Worm (Caenorhabditis elegans) whole organism, L4 larva: Measurements from ENCODE around the gene T13F2.4.

ENCODE experiments used
- F44E2.7 ChIP-seq: fragments of 200-800 bp; sonication (Bioruptor generic); IDR thresholded peaks from 2 replicates; pipeline ENCODE4 v2.1.2; 2022; ENCODE audit warnings: missing genetic modification characterization, missing compliant biosample characterization
- R02D3.7 ChIP-seq: fragments of 150-350 bp; sonication (generic microtip); optimal IDR thresholded peaks from 3 replicates; lab custom pipeline; 2014; ENCODE audit warnings: missing biosample characterization, missing genetic modification characterization
- T20F7.1 ChIP-seq: fragments of 200-800 bp; sonication (Bioruptor generic); optimal IDR thresholded peaks from 2 replicates; lab custom pipeline; 2018; ENCODE audit warnings: mild to moderate bottlenecking, missing genetic modification characterization, missing compliant biosample characterization
- T26A8.4 ChIP-seq: fragments of 200-800 bp; sonication (Bioruptor generic); IDR thresholded peaks from 2 replicates; pipeline ENCODE4 v1.3.6; 2022; ENCODE audit warnings: missing genetic modification characterization, missing compliant biosample characterization
- Y75B8A.6 ChIP-seq: fragments of 200-800 bp; sonication (Bioruptor generic); IDR thresholded peaks from 2 replicates; pipeline ENCODE4 v1.3.6; 2022; ENCODE audit warnings: missing genetic modification reagents, missing genetic modification characterization, missing compliant biosample characterization
- ZK546.5 ChIP-seq, 2 experiments: sonication (generic microtip); optimal IDR thresholded peaks; 2 replicates each; lab custom pipeline; 2017; ENCODE audit warnings: missing biosample characterization in 2 of 2, missing genetic modification characterization in 2 of 2
- aly-2 ChIP-seq: sonication (generic microtip); optimal IDR thresholded peaks from 2 replicates; lab custom pipeline; 2018; ENCODE audit warnings: missing biosample characterization, missing genetic modification characterization
- ama-1 ChIP-seq: fragments of 150-350 bp; optimal IDR thresholded peaks from 2 replicates; lab custom pipeline; 2014; ENCODE audit warnings: inconsistent platforms, mixed read lengths
- arid-1 ChIP-seq: fragments of 200-800 bp; sonication (Bioruptor generic); conservative IDR thresholded peaks from 2 replicates; pipeline ENCODE4 v1.3.6; 2022; ENCODE audit warnings: missing genetic modification reagents, missing genetic modification characterization, missing compliant biosample characterization
- attf-4 ChIP-seq: sonication (generic microtip); optimal IDR thresholded peaks from 3 replicates; lab custom pipeline; 2017; ENCODE audit warnings: missing biosample characterization, missing genetic modification characterization
- ceh-28 ChIP-seq: fragments of 150-350 bp; optimal IDR thresholded peaks from 2 replicates; lab custom pipeline; 2014; ENCODE audit warnings: missing biosample characterization, missing genetic modification reagents, missing genetic modification characterization
- ceh-44 ChIP-seq: fragments of 200-800 bp; sonication (Bioruptor generic); IDR thresholded peaks from 2 replicates; pipeline ENCODE4 v1.3.6; 2022; ENCODE audit warnings: missing genetic modification reagents, missing genetic modification characterization, missing compliant biosample characterization
- cey-2 ChIP-seq: sonication (generic microtip); optimal IDR thresholded peaks from 3 replicates; lab custom pipeline; 2017; ENCODE audit warnings: missing genetic modification characterization, mild to moderate bottlenecking, missing compliant biosample characterization, antibody characterized with exemption, borderline replicate concordance; ENCODE audit not compliant: insufficient read depth
- daf-12 ChIP-seq: fragments of 150-350 bp; optimal IDR thresholded peaks from 2 replicates; lab custom pipeline; 2014; ENCODE audit warnings: missing biosample characterization, missing genetic modification reagents, missing genetic modification characterization
- daf-16 ChIP-seq, 3 experiments: sonication (generic microtip); optimal IDR thresholded peaks; 2 replicates each; lab custom pipeline; 2016 to 2017; ENCODE audit warnings: missing genetic modification characterization in 3 of 3, missing genetic modification reagents in 3 of 3, mild to moderate bottlenecking in 2 of 3, missing compliant biosample characterization in 2 of 3, missing biosample characterization in 1 of 3, moderate library complexity in 1 of 3
- daf-19 ChIP-seq: fragments of 200-800 bp; sonication (Bioruptor generic); conservative IDR thresholded peaks from 2 replicates; pipeline ENCODE4 v1.3.6; 2022; ENCODE audit warnings: missing genetic modification characterization, missing compliant biosample characterization
- dmd-8 ChIP-seq: fragments of 200-800 bp; sonication (Bioruptor generic); IDR thresholded peaks from 2 replicates; pipeline ENCODE4 v1.3.6; 2022; ENCODE audit warnings: missing genetic modification characterization, missing compliant biosample characterization
- dve-1 ChIP-seq: sonication (generic microtip); optimal IDR thresholded peaks from 2 replicates; lab custom pipeline; 2017; ENCODE audit warnings: antibody characterized with exemption, mild to moderate bottlenecking, missing genetic modification characterization, missing compliant biosample characterization; ENCODE audit not compliant: insufficient read depth
- hlh-11 ChIP-seq: fragments of 200-800 bp; sonication (Bioruptor generic); optimal IDR thresholded peaks from 2 replicates; lab custom pipeline; 2018; ENCODE audit warnings: mild to moderate bottlenecking, missing genetic modification characterization, missing compliant biosample characterization
- hlh-30 ChIP-seq: sonication (generic microtip); optimal IDR thresholded peaks from 2 replicates; lab custom pipeline; 2017; ENCODE audit warnings: antibody characterized with exemption, mild to moderate bottlenecking, missing genetic modification characterization, missing compliant biosample characterization; ENCODE audit not compliant: insufficient read depth
- lim-7 ChIP-seq: fragments of 200-800 bp; sonication (Bioruptor generic); IDR thresholded peaks from 2 replicates; pipeline ENCODE4 v1.3.6; 2022; ENCODE audit warnings: missing genetic modification characterization, missing compliant biosample characterization
- lin-1 ChIP-seq: fragments of 200-800 bp; sonication (Bioruptor generic); IDR thresholded peaks from 2 replicates; pipeline ENCODE4 v1.3.6; 2022; ENCODE audit warnings: missing genetic modification reagents, missing genetic modification characterization, missing compliant biosample characterization
- lin-13 ChIP-seq: fragments of 150-350 bp; optimal IDR thresholded peaks from 2 replicates; lab custom pipeline; 2014; ENCODE audit warnings: missing biosample characterization, missing genetic modification reagents, missing genetic modification characterization
- lin-39 ChIP-seq: fragments of 150-350 bp; optimal IDR thresholded peaks from 2 replicates; lab custom pipeline; 2014; ENCODE audit warnings: missing biosample characterization, missing genetic modification reagents, missing genetic modification characterization
- lir-3 ChIP-seq: sonication (generic microtip); optimal IDR thresholded peaks from 2 replicates; lab custom pipeline; 2016; ENCODE audit warnings: mild to moderate bottlenecking, missing genetic modification characterization, missing compliant biosample characterization
- mep-1 ChIP-seq: fragments of 150-350 bp; sonication (generic microtip); optimal IDR thresholded peaks from 3 replicates; lab custom pipeline; 2014; ENCODE audit warnings: missing biosample characterization, missing genetic modification characterization
- mes-2 ChIP-seq: sonication (generic microtip); optimal IDR thresholded peaks from 2 replicates; lab custom pipeline; 2016; ENCODE audit warnings: missing genotype, mild to moderate bottlenecking, missing genetic modification characterization, missing compliant biosample characterization; ENCODE audit not compliant: poor library complexity, severe bottlenecking
- mxl-2 ChIP-seq: fragments of 200-800 bp; sonication (Bioruptor generic); conservative IDR thresholded peaks from 2 replicates; pipeline ENCODE4 v1.3.6; 2022; ENCODE audit warnings: missing genetic modification reagents, missing genetic modification characterization, missing compliant biosample characterization
- nhr-11 ChIP-seq: fragments of 150-350 bp; optimal IDR thresholded peaks from 2 replicates; lab custom pipeline; 2014; ENCODE audit warnings: missing biosample characterization, missing genetic modification characterization
- nhr-25 ChIP-seq: sonication (generic microtip); optimal IDR thresholded peaks from 2 replicates; lab custom pipeline; 2017; ENCODE audit warnings: missing genetic modification characterization, mild to moderate bottlenecking, missing compliant biosample characterization, antibody characterized with exemption, moderate library complexity, borderline replicate concordance; ENCODE audit not compliant: insufficient read depth
- nhr-28 ChIP-seq: fragments of 150-350 bp; optimal IDR thresholded peaks from 2 replicates; lab custom pipeline; 2014; ENCODE audit warnings: missing biosample characterization, missing genetic modification characterization
- nhr-41 ChIP-seq: fragments of 200-800 bp; sonication (Bioruptor generic); IDR thresholded peaks from 2 replicates; pipeline ENCODE4 v1.3.6; 2022; ENCODE audit warnings: missing genetic modification reagents, missing genetic modification characterization, missing compliant biosample characterization
- nhr-42 ChIP-seq: fragments of 200-800 bp; sonication (Bioruptor generic); IDR thresholded peaks from 2 replicates; pipeline ENCODE4 v1.3.6; 2022; ENCODE audit warnings: missing genetic modification characterization, missing compliant biosample characterization
- nhr-6 ChIP-seq: fragments of 150-350 bp; optimal IDR thresholded peaks from 2 replicates; lab custom pipeline; 2014; ENCODE audit warnings: missing biosample characterization, missing genetic modification characterization
- pha-4 ChIP-seq, 2 experiments: fragments of 150-350 bp in 1 of 2; fragments of 200-800 bp in 1 of 2; sonication (Bioruptor generic) in 1 of 2; IDR thresholded peaks in 1 of 2; optimal IDR thresholded peaks in 1 of 2; 2 replicates each; pipeline versions ENCODE4 v1.3.6 to Lab custom; 2014 to 2022; ENCODE audit warnings: missing genetic modification characterization in 2 of 2, missing genetic modification reagents in 2 of 2, missing biosample characterization in 1 of 2, missing compliant biosample characterization in 1 of 2
- rbr-2 ChIP-seq: sonication (generic microtip); optimal IDR thresholded peaks from 2 replicates; lab custom pipeline; 2016; ENCODE audit warnings: missing genotype, missing genetic modification characterization, missing compliant biosample characterization
- sdz-12 ChIP-seq: fragments of 200-800 bp; sonication (Bioruptor generic); optimal IDR thresholded peaks from 2 replicates; lab custom pipeline; 2018; ENCODE audit warnings: mild to moderate bottlenecking, missing genetic modification characterization, missing compliant biosample characterization
- set-16 ChIP-seq: fragments of 200-800 bp; sonication (Bioruptor generic); IDR thresholded peaks from 2 replicates; pipeline ENCODE4 v1.3.6; 2022; ENCODE audit warnings: missing genetic modification reagents, missing genetic modification characterization, missing compliant biosample characterization
- skn-1 ChIP-seq: fragments of 150-350 bp; optimal IDR thresholded peaks from 2 replicates; lab custom pipeline; 2014; ENCODE audit warnings: missing biosample characterization, missing genetic modification characterization
- unc-130 ChIP-seq: sonication (generic microtip); optimal IDR thresholded peaks from 2 replicates; lab custom pipeline; 2016; ENCODE audit warnings: missing genetic modification reagents, missing genetic modification characterization, missing compliant biosample characterization
- unc-62 ChIP-seq, 3 experiments: fragments of 150-350 bp in 1 of 3; sonication (generic microtip); optimal IDR thresholded peaks in 2 of 3; peaks in 1 of 3; 1 replicate in 1 of 3; 2 replicates in 2 of 3; lab custom pipeline; 2014 to 2017; ENCODE audit warnings: missing biosample characterization in 3 of 3, missing genetic modification characterization in 3 of 3, missing genetic modification reagents in 3 of 3, missing genotype in 1 of 3
- zag-1 ChIP-seq: fragments of 150-350 bp; optimal IDR thresholded peaks from 2 replicates; lab custom pipeline; 2014; ENCODE audit warnings: missing biosample characterization, missing genetic modification characterization
- zip-2 ChIP-seq: fragments of 150-350 bp; optimal IDR thresholded peaks from 2 replicates; lab custom pipeline; 2014; ENCODE audit warnings: missing biosample characterization, missing genetic modification characterization

The T13F2.4 gene

DNA sequence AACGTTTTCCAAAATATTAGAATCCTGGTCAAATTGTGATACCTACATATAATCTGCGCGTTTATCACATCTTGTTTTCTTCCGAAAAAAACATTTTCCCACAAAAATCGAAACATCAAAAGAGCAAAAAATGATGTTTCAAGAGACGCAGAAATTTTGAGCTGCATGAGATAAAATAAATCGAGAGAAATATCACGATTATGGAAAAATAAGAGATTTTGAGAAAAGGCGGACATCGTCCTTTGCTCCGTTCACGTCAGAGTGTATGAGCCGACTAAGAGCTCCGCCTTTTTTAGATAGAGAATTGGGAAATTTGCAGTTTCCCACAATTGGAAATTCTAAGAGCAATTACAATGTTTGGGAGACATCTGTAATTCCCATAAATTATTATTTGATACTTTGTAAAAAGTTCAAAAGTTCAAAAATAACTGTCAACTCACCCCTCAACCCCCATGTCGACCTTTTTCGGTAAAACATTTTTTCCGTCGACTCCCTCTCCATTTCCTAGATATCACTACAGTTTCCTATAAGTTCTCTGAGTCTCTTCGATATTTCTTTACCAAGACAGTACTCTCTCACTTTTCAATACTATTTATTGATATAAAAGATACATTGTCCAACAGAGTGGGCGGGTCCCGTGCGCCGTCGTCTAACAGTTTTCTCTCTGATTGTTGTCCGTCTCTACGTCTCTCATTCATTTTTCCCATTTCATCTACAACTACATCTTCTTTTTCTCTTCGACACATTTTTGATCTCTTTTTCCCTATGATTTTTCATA lies 32.8 kb upstream of the T13F2.4 start (continued):
- TF ChIP-seq hlh-11 (peak; percentile 69), ceh-28 (tag; lab: Kevin White, UChicago) (no peak), attf-4 (tag; lab: Kevin White, UChicago) (no peak), lir-3 (tag; lab: Kevin White, UChicago) (no peak), sdz-12 (GFP tag; lab: Kevin White, UChicago) (no peak), T20F7.1 (GFP tag; lab: Kevin White, UChicago) (no peak), pha-4 (GFP tag; IDR thresholded peaks at IDR 0.05; lab: Robert Waterston, UW) (no peak), pha-4 (tag; optimal IDR thresholded peaks at IDR 0.05; lab: Kevin White, UChicago) (no peak), cey-2 (tag; lab: Kevin White, UChicago) (peak; percentile 6), mep-1 (tag; lab: Kevin White, UChicago) (peak; percentile 39)

DNA sequence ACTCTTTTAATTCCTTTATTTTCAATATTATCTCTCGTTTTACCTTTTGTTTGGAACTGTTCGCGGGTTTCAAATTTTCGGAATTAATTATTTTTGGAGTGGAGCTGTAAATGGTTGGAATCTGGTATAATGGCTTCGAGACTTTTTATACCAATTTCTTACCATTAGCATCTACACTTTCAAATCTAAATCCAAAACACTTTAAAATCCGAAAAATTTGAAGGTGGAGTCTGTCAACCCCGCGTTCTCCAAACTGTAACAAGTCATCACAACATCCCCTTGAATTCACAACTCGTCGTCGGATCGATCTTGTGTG lies 32.2 kb upstream of the T13F2.4 start, which contains the start of gene nhr-97:
TSS of gene nhr-97 (plus strand) at position 217 of the 316 bp plus-strand sequence.
- no peak for TF ChIP-seq lin-13 (GFP tag; lab: Kevin White, UChicago)
- no peak for TF ChIP-seq unc-130 (GFP tag; lab: Kevin White, UChicago)
- TF ChIP-seq nhr-6 (tag; lab: Kevin White, UChicago), result no peak
- no peak for TF ChIP-seq sdz-12 (GFP tag; lab: Kevin White, UChicago)
- no peak for TF ChIP-seq daf-16 (GFP tag; optimal IDR thresholded peaks at IDR 0.05; lab: Kevin White, UChicago)
- no peak for TF ChIP-seq daf-16 (tag; optimal IDR thresholded peaks at IDR 0.05; lab: Kevin White, UChicago)
- no peak for TF ChIP-seq zip-2 (tag; lab: Kevin White, UChicago)
- TF ChIP-seq cey-2 (tag; lab: Kevin White, UChicago), result no peak
- no peak for TF ChIP-seq nhr-11 (tag; lab: Kevin White, UChicago)
- no peak for TF ChIP-seq zag-1 (tag; lab: Kevin White, UChicago)
- TF ChIP-seq ceh-28 (tag; lab: Kevin White, UChicago), result no peak
- no peak for TF ChIP-seq ZK546.5 (tag; optimal IDR thresholded peaks at IDR 0.05; lab: Kevin White, UChicago)
- TF ChIP-seq arid-1 (GFP tag; lab: Robert Waterston, UW), result no peak
- no peak for TF ChIP-seq hlh-30 (tag; lab: Kevin White, UChicago)
- TF ChIP-seq unc-62 (GFP tag; optimal IDR thresholded peaks at IDR 0.05 in 1 of 2; lab: Kevin White, UChicago), result no peak
- TF ChIP-seq unc-62 (tag; optimal IDR thresholded peaks at IDR 0.05; lab: Kevin White, UChicago), result no peak
- TF ChIP-seq dmd-8 (GFP tag; lab: Robert Waterston, UW), result no peak
- no peak for TF ChIP-seq pha-4 (GFP tag; IDR thresholded peaks at IDR 0.05; lab: Robert Waterston, UW)
- TF ChIP-seq pha-4 (tag; optimal IDR thresholded peaks at IDR 0.05; lab: Kevin White, UChicago), result no peak
- TF ChIP-seq nhr-42 (GFP tag; lab: Robert Waterston, UW), result no peak
- no peak for TF ChIP-seq mxl-2 (GFP tag; lab: Robert Waterston, UW)
- no peak for TF ChIP-seq R02D3.7 (tag; lab: Kevin White, UChicago)

DNA sequence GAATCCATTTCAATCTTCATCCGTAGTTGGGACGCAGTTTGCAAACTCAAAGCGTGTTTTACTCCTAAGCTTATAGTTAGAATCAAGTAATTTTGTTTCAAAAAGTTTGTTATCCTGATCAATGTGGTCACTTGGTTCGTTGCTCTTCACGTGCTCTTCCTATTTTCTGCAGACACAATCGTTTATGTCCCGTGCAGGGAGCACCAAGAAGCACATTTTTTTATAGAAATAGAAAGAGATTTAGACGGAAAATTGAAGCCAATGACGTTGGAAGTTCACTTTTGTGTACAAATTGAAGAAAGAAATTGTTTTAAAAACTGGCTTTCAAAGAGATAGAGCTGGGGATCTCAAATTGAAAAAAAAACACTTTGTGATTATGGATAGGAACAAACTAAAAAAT lies 27.8 kb upstream of the T13F2.4 start:
- no peak for TF ChIP-seq nhr-41 (GFP tag; lab: Robert Waterston, UW)
- no peak for TF ChIP-seq lin-39 (tag; lab: Kevin White, UChicago)
- TF ChIP-seq daf-12 (tag; lab: Kevin White, UChicago), result no peak
- TF ChIP-seq aly-2 (tag; lab: Kevin White, UChicago), result no peak
- no peak for TF ChIP-seq nhr-11 (tag; lab: Kevin White, UChicago)
- TF ChIP-seq dve-1 (tag; lab: Kevin White, UChicago), result peak; percentile 19
- no peak for TF ChIP-seq ama-1 (lab: Kevin White, UChicago)
- TF ChIP-seq lin-1 (GFP tag; lab: Robert Waterston, UW), result no peak
- no peak for TF ChIP-seq T26A8.4 (GFP tag; lab: Robert Waterston, UW)
- no peak for TF ChIP-seq mes-2 (tag; lab: Kevin White, UChicago)
- TF ChIP-seq Y75B8A.6 (GFP tag; lab: Robert Waterston, UW), result no peak
- no peak for TF ChIP-seq nhr-25 (tag; lab: Kevin White, UChicago)
- TF ChIP-seq T20F7.1 (GFP tag; lab: Kevin White, UChicago), result peak; percentile 19
- TF ChIP-seq ceh-44 (GFP tag; lab: Robert Waterston, UW), result no peak
- TF ChIP-seq lim-7 (GFP tag; lab: Robert Waterston, UW), result no peak
- no peak for TF ChIP-seq daf-19 (GFP tag; lab: Robert Waterston, UW)
- no peak for TF ChIP-seq skn-1
- TF ChIP-seq rbr-2 (tag; lab: Kevin White, UChicago), result no peak
- no peak for TF ChIP-seq zag-1 (tag; lab: Kevin White, UChicago)
- TF ChIP-seq nhr-28 (tag; lab: Kevin White, UChicago), result no peak
- TF ChIP-seq mxl-2 (GFP tag; lab: Robert Waterston, UW), result no peak
- TF ChIP-seq set-16, result no peak
- no peak for TF ChIP-seq F44E2.7 (GFP tag; lab: Robert Waterston, UW)
